Worm (Caenorhabditis elegans) whole organism, L1 larva: ENCODE measurements around the gene F47B8.4.

Experiments used
- C34B4.2 ChIP-seq: sonication (generic microtip); optimal IDR thresholded peaks from 2 replicates; lab custom pipeline; 2017; ENCODE audit warnings: mild to moderate bottlenecking, missing genetic modification characterization, missing compliant biosample characterization
- F16B12.6 ChIP-seq: fragments of 150-350 bp; optimal IDR thresholded peaks from 2 replicates; lab custom pipeline; 2014; ENCODE audit warnings: missing biosample characterization, missing genetic modification characterization
- aha-1 ChIP-seq: fragments of 150-350 bp; optimal IDR thresholded peaks from 2 replicates; lab custom pipeline; 2014; ENCODE audit warnings: missing biosample characterization, missing genetic modification characterization
- aly-2 ChIP-seq: fragments of 150-350 bp; optimal IDR thresholded peaks from 2 replicates; lab custom pipeline; 2014; ENCODE audit warnings: missing biosample characterization, missing genetic modification characterization
- ama-1 ChIP-seq: fragments of 150-350 bp; optimal IDR thresholded peaks from 2 replicates; lab custom pipeline; 2014
- blmp-1 ChIP-seq: fragments of 150-350 bp; optimal IDR thresholded peaks from 2 replicates; lab custom pipeline; 2014; ENCODE audit warnings: missing biosample characterization, missing genetic modification characterization
- ceh-63 ChIP-seq: fragments of 200-800 bp; sonication (Bioruptor generic); optimal IDR thresholded peaks from 2 replicates; lab custom pipeline; 2018; ENCODE audit warnings: mild to moderate bottlenecking, missing genetic modification characterization, missing compliant biosample characterization
- ceh-8 ChIP-seq: fragments of 200-800 bp; sonication (Bioruptor generic); optimal IDR thresholded peaks from 2 replicates; lab custom pipeline; 2018; ENCODE audit warnings: mild to moderate bottlenecking, missing genetic modification characterization, moderate library complexity, missing compliant biosample characterization
- ceh-82 ChIP-seq, 3 experiments: fragments of 150-350 bp in 1 of 3; sonication (generic microtip) in 2 of 3; optimal IDR thresholded peaks; 2 replicates each; lab custom pipeline; 2014 to 2017; ENCODE audit warnings: missing biosample characterization in 3 of 3, missing genetic modification characterization in 3 of 3
- ceh-90 ChIP-seq: sonication (generic microtip); optimal IDR thresholded peaks from 2 replicates; lab custom pipeline; 2016; ENCODE audit warnings: missing genetic modification characterization, missing compliant biosample characterization
- dpl-1 ChIP-seq, 3 experiments: fragments of 150-350 bp in 2 of 3; sonication (generic microtip) in 1 of 3; optimal IDR thresholded peaks; 2 replicates each; lab custom pipeline; 2014 to 2017; ENCODE audit warnings: missing biosample characterization in 3 of 3, missing genetic modification characterization in 3 of 3, missing genetic modification reagents in 3 of 3
- dsc-1 ChIP-seq: sonication (generic microtip); optimal IDR thresholded peaks from 2 replicates; lab custom pipeline; 2016; ENCODE audit warnings: mild to moderate bottlenecking, missing genetic modification characterization, missing compliant biosample characterization
- efl-1 ChIP-seq, 4 experiments: fragments of 150-350 bp; optimal IDR thresholded peaks in 3 of 4; peaks in 1 of 4; 1 replicate in 1 of 4; 2 replicates in 3 of 4; lab custom pipeline; 2014; ENCODE audit warnings: missing biosample characterization in 2 of 4, missing genetic modification characterization in 2 of 4, missing genetic modification reagents in 2 of 4
- egl-13 ChIP-seq: sonication (generic microtip); optimal IDR thresholded peaks from 2 replicates; lab custom pipeline; 2016; ENCODE audit warnings: missing genotype, missing genetic modification reagents, missing genetic modification characterization, missing compliant biosample characterization
- ets-5 ChIP-seq: fragments of 200-800 bp; sonication (Bioruptor generic); IDR thresholded peaks from 2 replicates; pipeline ENCODE4 v1.3.6; 2022; ENCODE audit warnings: missing genetic modification characterization, missing compliant biosample characterization
- fkh-10 ChIP-seq: sonication (generic microtip); optimal IDR thresholded peaks from 2 replicates; lab custom pipeline; 2017; ENCODE audit warnings: missing biosample characterization, missing genetic modification reagents, missing genetic modification characterization
- fkh-4 ChIP-seq: sonication (generic microtip); optimal IDR thresholded peaks from 2 replicates; lab custom pipeline; 2016; ENCODE audit warnings: missing compliant biosample characterization, missing genetic modification characterization, borderline replicate concordance
- fkh-8 ChIP-seq: sonication (generic microtip); optimal IDR thresholded peaks from 2 replicates; lab custom pipeline; 2016; ENCODE audit warnings: mild to moderate bottlenecking, missing genetic modification characterization, missing compliant biosample characterization
- fos-1 ChIP-seq: fragments of 150-350 bp; optimal IDR thresholded peaks from 2 replicates; lab custom pipeline; 2014; ENCODE audit warnings: missing biosample characterization, missing genetic modification characterization
- grh-1 ChIP-seq: fragments of 200-800 bp; sonication (Bioruptor generic); IDR thresholded peaks from 2 replicates; pipeline ENCODE4 v1.3.6; 2022; ENCODE audit warnings: missing genetic modification reagents, missing genetic modification characterization, missing compliant biosample characterization
- hlh-4 ChIP-seq: sonication (generic microtip); optimal IDR thresholded peaks from 2 replicates; lab custom pipeline; 2016; ENCODE audit warnings: mild to moderate bottlenecking, missing genetic modification characterization, missing compliant biosample characterization
- jun-1 ChIP-seq: fragments of 150-350 bp; optimal IDR thresholded peaks from 2 replicates; lab custom pipeline; 2014; ENCODE audit warnings: missing biosample characterization, missing genetic modification reagents, missing genetic modification characterization
- lin-15B ChIP-seq: fragments of 150-350 bp; sonication (generic microtip); optimal IDR thresholded peaks from 3 replicates; lab custom pipeline; 2014; ENCODE audit warnings: missing biosample characterization, missing genetic modification characterization
- lin-39 ChIP-seq: fragments of 150-350 bp; optimal IDR thresholded peaks from 2 replicates; lab custom pipeline; 2014; ENCODE audit warnings: missing biosample characterization, missing genetic modification reagents, missing genetic modification characterization
- mdl-1 ChIP-seq, 2 experiments: fragments of 150-350 bp; optimal IDR thresholded peaks; 2 replicates each; lab custom pipeline; 2014 to 2017; ENCODE audit warnings: missing biosample characterization in 2 of 2, missing genetic modification characterization in 2 of 2, inconsistent platforms in 1 of 2
- mef-2 ChIP-seq: fragments of 150-350 bp; optimal IDR thresholded peaks from 2 replicates; lab custom pipeline; 2014; ENCODE audit warnings: missing biosample characterization, missing genetic modification characterization
- nhr-12 ChIP-seq: sonication (generic microtip); optimal IDR thresholded peaks from 2 replicates; lab custom pipeline; 2017; ENCODE audit warnings: missing biosample characterization, missing genetic modification characterization
- nhr-19 ChIP-seq: fragments of 200-800 bp; sonication (Bioruptor generic); conservative IDR thresholded peaks from 2 replicates; pipeline ENCODE4 v1.3.6; 2022; ENCODE audit warnings: missing genetic modification characterization, missing compliant biosample characterization
- nhr-20 ChIP-seq: sonication (generic microtip); optimal IDR thresholded peaks from 2 replicates; lab custom pipeline; 2016; ENCODE audit warnings: mild to moderate bottlenecking, missing genetic modification characterization, missing compliant biosample characterization
- nhr-28 ChIP-seq: fragments of 150-350 bp; optimal IDR thresholded peaks from 2 replicates; lab custom pipeline; 2014; ENCODE audit warnings: missing biosample characterization, missing genetic modification characterization
- nhr-77 ChIP-seq: fragments of 150-350 bp; optimal IDR thresholded peaks from 2 replicates; lab custom pipeline; 2014; ENCODE audit warnings: missing biosample characterization, missing genetic modification characterization
- nhr-85 ChIP-seq: sonication (generic microtip); peaks from one replicate; lab custom pipeline; 2016; ENCODE audit warnings: missing genetic modification characterization, inconsistent platforms, missing compliant biosample characterization
- pqm-1 ChIP-seq: sonication (generic microtip); optimal IDR thresholded peaks from 3 replicates; lab custom pipeline; 2017; ENCODE audit warnings: missing biosample characterization, missing genetic modification characterization
- rnt-1 ChIP-seq: sonication (generic microtip); optimal IDR thresholded peaks from 2 replicates; lab custom pipeline; 2016; ENCODE audit warnings: mild to moderate bottlenecking, missing genetic modification characterization, moderate library complexity, missing compliant biosample characterization
- skn-1 ChIP-seq: fragments of 150-350 bp; optimal IDR thresholded peaks from 2 replicates; lab custom pipeline; 2014; ENCODE audit warnings: missing biosample characterization, missing genetic modification characterization
- sptf-1 ChIP-seq: fragments of 150-350 bp; optimal IDR thresholded peaks from 2 replicates; lab custom pipeline; 2014; ENCODE audit warnings: missing biosample characterization, missing genetic modification characterization
- unc-86 ChIP-seq: sonication (generic microtip); optimal IDR thresholded peaks from 2 replicates; lab custom pipeline; 2016; ENCODE audit warnings: missing genetic modification characterization, missing compliant biosample characterization
- unc-98 ChIP-seq: fragments of 200-800 bp; sonication (Bioruptor generic); IDR thresholded peaks from 2 replicates; pipeline ENCODE4 v1.3.6; 2022; ENCODE audit warnings: missing genetic modification characterization, missing compliant biosample characterization
- vab-15 ChIP-seq: sonication (generic microtip); optimal IDR thresholded peaks from 2 replicates; lab custom pipeline; 2017; ENCODE audit warnings: missing genotype, mild to moderate bottlenecking, missing genetic modification characterization, missing compliant biosample characterization
- zip-4 ChIP-seq: fragments of 200-800 bp; sonication (Bioruptor generic); optimal IDR thresholded peaks from 2 replicates; lab custom pipeline; 2018; ENCODE audit warnings: mild to moderate bottlenecking, missing genetic modification characterization, moderate library complexity, missing compliant biosample characterization

Gene F47B8.4

ce11 chrV:14293667-14294194 is 30.7 kb downstream of the F47B8.4 start, which contains the start of gene F14D7.2:
TSS of gene F14D7.2 (minus strand) at chrV:14293717.
- no peak for TF ChIP-seq nhr-19 (GFP tag; lab: Robert Waterston, UW)
- TF ChIP-seq skn-1 (tag; lab: Kevin White, UChicago): no peak
- TF ChIP-seq ets-5 (GFP tag; lab: Robert Waterston, UW): no peak
- TF ChIP-seq egl-13 (tag; lab: Kevin White, UChicago): no peak
- no peak for TF ChIP-seq dsc-1 (tag; lab: Kevin White, UChicago)
- TF ChIP-seq unc-86 (tag; lab: Kevin White, UChicago): no peak
- no peak for TF ChIP-seq F16B12.6 (tag; lab: Kevin White, UChicago)
- TF ChIP-seq nhr-85 (tag; lab: Kevin White, UChicago): no peak
- TF ChIP-seq sptf-1 (tag; lab: Kevin White, UChicago): no peak
- no peak for TF ChIP-seq hlh-4 (tag; lab: Kevin White, UChicago)
- TF ChIP-seq mdl-1 (tag; optimal IDR thresholded peaks at IDR 0.05; lab: Kevin White, UChicago): no peak
- no peak for TF ChIP-seq jun-1
- TF ChIP-seq nhr-77: no peak
- no peak for TF ChIP-seq unc-98 (GFP tag; lab: Robert Waterston, UW)
- TF ChIP-seq ceh-8 (GFP tag; lab: Kevin White, UChicago): no peak
- no peak for TF ChIP-seq zip-4 (GFP tag; lab: Kevin White, UChicago)
- TF ChIP-seq, all 84 proteins: peak for 0

- TF ChIP-seq nhr-85 (tag; lab: Kevin White, UChicago): no peak
- no peak for TF ChIP-seq mef-2 (tag; lab: Kevin White, UChicago)
- TF ChIP-seq nhr-20 (tag; lab: Kevin White, UChicago): no peak
- TF ChIP-seq fkh-8: no peak
- TF ChIP-seq dsc-1 (tag; lab: Kevin White, UChicago): no peak
- TF ChIP-seq nhr-28: no peak
- no peak for TF ChIP-seq ama-1 (lab: Kevin White, UChicago)
- TF ChIP-seq aly-2: no peak
- TF ChIP-seq lin-39 (tag; lab: Kevin White, UChicago): no peak
- no peak for TF ChIP-seq efl-1 (optimal IDR thresholded peaks at IDR 0.05; lab: Kevin White, UChicago)
- no peak for TF ChIP-seq efl-1 (GFP tag; optimal IDR thresholded peaks at IDR 0.05 in 1 of 2; lab: Kevin White, UChicago)
- no peak for TF ChIP-seq nhr-77
Observed at ce11 chrV:14290636-14291035, 33.8 kb downstream of the F47B8.4 start, which contains the start of gene F14D7.18. TSS of gene F14D7.18 (minus strand) at chrV:14290736.

- TF ChIP-seq ceh-82 (tag; optimal IDR thresholded peaks at IDR 0.05; lab: Kevin White, UChicago) (no peak), aly-2 (no peak), dpl-1 (GFP tag; optimal IDR thresholded peaks at IDR 0.05; lab: Kevin White, UChicago) (no peak), blmp-1 (tag; lab: Kevin White, UChicago) (no peak), fos-1 (tag; lab: Kevin White, UChicago) (no peak), lin-15B (tag; lab: Kevin White, UChicago) (no peak), ceh-63 (GFP tag; lab: Kevin White, UChicago) (no peak), ama-1 (lab: Kevin White, UChicago) (no peak), fkh-4 (tag; lab: Kevin White, UChicago) (no peak), pqm-1 (tag; lab: Kevin White, UChicago) (no peak), nhr-12 (tag; lab: Kevin White, UChicago) (no peak), fkh-8 (no peak), rnt-1 (no peak), grh-1 (GFP tag; lab: Robert Waterston, UW) (no peak), aha-1 (tag; lab: Kevin White, UChicago) (no peak)
Observed at ce11 chrV:14289363-14289762, 35.1 kb downstream of the F47B8.4 start, which contains the start of gene F14D7.1. TSS of gene F14D7.1 (minus strand) at chrV:14289463.

- TF ChIP-seq C34B4.2 (no peak), fkh-10 (GFP tag; lab: Kevin White, UChicago) (no peak), ceh-90 (tag; lab: Kevin White, UChicago) (no peak), vab-15 (tag; lab: Kevin White, UChicago) (no peak)
Observed at ce11 chrV:14285803-14286202, 38.7 kb downstream of the F47B8.4 start, which contains the start of gene F40G12.11. TSS of gene F40G12.11 (plus strand) at chrV:14286171.
